Worm (Caenorhabditis elegans) whole organism, midembryonic: ENCODE results near the gene srw-89.

Experiments used
- T22C8.4 ChIP-seq: fragments of 200-800 bp; sonication (Bioruptor generic); IDR thresholded peaks from 2 replicates; pipeline ENCODE4 v1.3.6; 2022; ENCODE audit warnings: missing genetic modification characterization, missing compliant biosample characterization
- cog-1 ChIP-seq: sonication (generic microtip); optimal IDR thresholded peaks from 2 replicates; lab custom pipeline; 2016; ENCODE audit warnings: missing genetic modification characterization, missing compliant biosample characterization
- flt-1 ChIP-seq: fragments of 200-800 bp; sonication (Bioruptor generic); IDR thresholded peaks from 2 replicates; pipeline ENCODE4 v1.3.6; 2022; ENCODE audit warnings: missing genetic modification characterization, missing compliant biosample characterization
- klf-2 ChIP-seq: fragments of 200-800 bp; sonication (Bioruptor generic); conservative IDR thresholded peaks from 2 replicates; pipeline ENCODE4 v1.3.6; 2022; ENCODE audit warnings: missing genetic modification reagents, missing genetic modification characterization, missing compliant biosample characterization
- med-1 ChIP-seq: sonication (generic microtip); optimal IDR thresholded peaks from 2 replicates; lab custom pipeline; 2017; ENCODE audit warnings: missing genetic modification characterization, mild to moderate bottlenecking, missing compliant biosample characterization, antibody characterized with exemption, missing genetic modification reagents; ENCODE audit not compliant: insufficient read depth
- ref-1 ChIP-seq: fragments of 200-800 bp; sonication (Bioruptor generic); conservative IDR thresholded peaks from 2 replicates; pipeline ENCODE4 v1.3.6; 2022; ENCODE audit warnings: missing genetic modification reagents, missing genetic modification characterization, missing compliant biosample characterization
- tab-1 ChIP-seq: fragments of 200-800 bp; sonication (Bioruptor generic); IDR thresholded peaks from 2 replicates; pipeline ENCODE4 v1.3.6; 2022; ENCODE audit warnings: missing genetic modification characterization, missing compliant biosample characterization
- ztf-23 ChIP-seq: fragments of 200-800 bp; sonication (Bioruptor generic); IDR thresholded peaks from 2 replicates; pipeline ENCODE4 v1.3.6; 2022; ENCODE audit warnings: missing genetic modification reagents, missing genetic modification characterization, missing compliant biosample characterization
- ztf-29 ChIP-seq: fragments of 200-800 bp; sonication (Bioruptor generic); IDR thresholded peaks from 2 replicates; pipeline ENCODE4 v1.3.6; 2022; ENCODE audit warnings: missing genetic modification reagents, missing genetic modification characterization, missing compliant biosample characterization

DNA sequence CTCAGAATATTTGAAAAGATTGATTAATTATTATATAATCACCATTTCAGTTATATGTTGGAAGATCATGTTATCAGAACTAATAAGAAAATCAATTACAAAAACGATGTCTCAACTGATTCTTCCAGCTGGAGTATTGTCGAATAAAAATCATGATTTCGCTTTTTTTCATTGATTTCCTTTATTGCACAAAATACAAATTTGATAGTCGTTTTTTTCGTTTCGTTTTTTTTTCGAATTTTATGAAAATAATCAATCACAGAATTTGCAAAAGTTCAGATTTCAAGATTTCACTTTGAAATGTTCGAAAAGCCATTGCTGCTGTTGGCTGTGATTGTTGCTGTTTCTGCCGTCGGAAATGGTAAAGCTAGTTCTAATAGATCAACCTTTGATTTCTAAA, 18.9 kb downstream of the srw-89 start, which contains the start of gene C49G7.13:
- TF ChIP-seq ref-1 (GFP tag; lab: Robert Waterston, UW) (no peak), ztf-23 (GFP tag; lab: Robert Waterston, UW) (no peak), flt-1 (no peak), cog-1 (tag; lab: Kevin White, UChicago) (no peak), ztf-29 (GFP tag; lab: Robert Waterston, UW) (no peak), T22C8.4 (GFP tag; lab: Robert Waterston, UW) (no peak), med-1 (GFP tag; lab: Kevin White, UChicago) (no peak), klf-2 (GFP tag; lab: Robert Waterston, UW) (no peak), tab-1 (GFP tag; lab: Robert Waterston, UW) (no peak)
